Worm (Caenorhabditis elegans): ENCODE measurements around the gene ZC239.20.
"Not testable (repeated sequence)": the region's sequence is repeated elsewhere in the genome, so short reads cannot be mapped to it uniquely, and the experiment has no call there.

Gene ZC239.20

ce11 chrII:3202519-3202918, 3.8 kb downstream of the ZC239.20 start, which contains the start of gene sri-53:
TSS of gene sri-53 (minus strand) at chrII:3202619.
- no peak for TF ChIP-seq nhr-12 (tag; optimal IDR thresholded peaks at IDR 0.05)
- TF ChIP-seq elt-3 (tag; optimal IDR thresholded peaks at IDR 0.05) = no peak
- no peak for TF ChIP-seq nhr-11 (tag; optimal IDR thresholded peaks at IDR 0.05)
- no peak for TF ChIP-seq mab-9 (GFP tag; IDR thresholded peaks at IDR 0.05)
- no peak for TF ChIP-seq hlh-17 (GFP tag; optimal IDR thresholded peaks at IDR 0.05; ENCODE audit: borderline replicate concordance)
- no peak for TF ChIP-seq irx-1 (tag; optimal IDR thresholded peaks at IDR 0.05)
- no peak for TF ChIP-seq snpc-4 (tag; optimal IDR thresholded peaks at IDR 0.05)
- no peak for TF ChIP-seq lin-14 (GFP tag; optimal IDR thresholded peaks at IDR 0.05)
- no peak for TF ChIP-seq mef-2 (tag; optimal IDR thresholded peaks at IDR 0.05)
- no peak for TF ChIP-seq grh-1 (GFP tag; IDR thresholded peaks at IDR 0.05)
- no peak for TF ChIP-seq ceh-90 (tag; optimal IDR thresholded peaks at IDR 0.05)
- no peak for TF ChIP-seq fkh-10 (GFP tag; optimal IDR thresholded peaks at IDR 0.05)
- no peak for TF ChIP-seq unc-98 (GFP tag; IDR thresholded peaks at IDR 0.05)

- TF ChIP-seq lin-39, nhr-237, nhr-76 (tag; optimal IDR thresholded peaks at IDR 0.05): not testable (repeated sequence)
Observed at ce11 chrII:3201242-3201641, 5.1 kb downstream of the ZC239.20 start, which contains the start of gene sri-48. TSS of gene sri-48 (minus strand) at chrII:3201342.

- TF ChIP-seq rnt-1 (tag; optimal IDR thresholded peaks at IDR 0.05) = no peak
- no peak for TF ChIP-seq dsc-1 (tag; optimal IDR thresholded peaks at IDR 0.05)
- TF ChIP-seq lir-3 (tag; optimal IDR thresholded peaks at IDR 0.05; ENCODE audit: poor library complexity) = no peak
- no peak for TF ChIP-seq unc-130 (tag; optimal IDR thresholded peaks at IDR 0.05)
- TF ChIP-seq C16A3.4 (tag; optimal IDR thresholded peaks at IDR 0.05) = no peak
- TF ChIP-seq lin-39 (tag; optimal IDR thresholded peaks at IDR 0.05) = no peak
- TF ChIP-seq nhr-84 (tag; optimal IDR thresholded peaks at IDR 0.05) = no peak
- no peak for TF ChIP-seq snu-23 (GFP tag; optimal IDR thresholded peaks at IDR 0.05)
- no peak for TF ChIP-seq grh-1 (GFP tag; IDR thresholded peaks at IDR 0.05)
- TF ChIP-seq aly-2 (tag; optimal IDR thresholded peaks at IDR 0.05) = no peak
- TF ChIP-seq unc-86 (tag; optimal IDR thresholded peaks at IDR 0.05) = no peak
- no peak for TF ChIP-seq mdl-1 (tag; optimal IDR thresholded peaks at IDR 0.05)
- no peak for TF ChIP-seq lin-14 (GFP tag; optimal IDR thresholded peaks at IDR 0.05)
- no peak for TF ChIP-seq nhr-85 (tag)
- TF ChIP-seq blmp-1 (tag; optimal IDR thresholded peaks at IDR 0.05) = no peak
Observed at ce11 chrII:3198998-3199397, 7.3 kb downstream of the ZC239.20 start, which contains the start of gene sri-51. TSS of gene sri-51 (minus strand) at chrII:3199098.

- TF ChIP-seq C16A3.4 (tag; optimal IDR thresholded peaks at IDR 0.05) = no peak
- TF ChIP-seq ceh-63 (GFP tag; optimal IDR thresholded peaks at IDR 0.05) = no peak
Observed at ce11 chrII:3196966-3197365, 9.4 kb downstream of the ZC239.20 start, which contains the start of gene gcy-15. TSS of gene gcy-15 (minus strand) at chrII:3197066.

- TF ChIP-seq sox-4 (tag; optimal IDR thresholded peaks at IDR 0.05) (no peak), tlp-1 (tag; optimal IDR thresholded peaks at IDR 0.05) (no peak), pag-3 (tag; optimal IDR thresholded peaks at IDR 0.05; ENCODE audit: borderline replicate concordance, insufficient read depth) (no peak), xbp-1 (tag; optimal IDR thresholded peaks at IDR 0.05) (no peak), skn-1 (tag; optimal IDR thresholded peaks at IDR 0.05) (no peak), efl-1 (optimal IDR thresholded peaks at IDR 0.05) (no peak), efl-1 (GFP tag; optimal IDR thresholded peaks at IDR 0.05 in 1 of 2) (no peak), hpl-2 (GFP tag; optimal IDR thresholded peaks at IDR 0.05) (no peak), ztf-11 (tag; optimal IDR thresholded peaks at IDR 0.05) (no peak), ceh-8 (GFP tag; optimal IDR thresholded peaks at IDR 0.05) (no peak), zip-4 (GFP tag; optimal IDR thresholded peaks at IDR 0.05) (no peak), alr-1 (tag; optimal IDR thresholded peaks at IDR 0.05; ENCODE audit: borderline replicate concordance) (no peak), nhr-77 (tag; optimal IDR thresholded peaks at IDR 0.05) (no peak), mep-1 (tag; optimal IDR thresholded peaks at IDR 0.05) (no peak)
Observed at ce11 chrII:3195739-3196138, 10.6 kb downstream of the ZC239.20 start.

All from whole organism, L1 larva.